Worm (Caenorhabditis elegans) whole organism, young adult: ENCODE data around the gene ifas-2.

Source experiments
- B0336.3 ChIP-seq: fragments of 200-800 bp; sonication (Bioruptor generic); IDR thresholded peaks from 2 replicates; pipeline ENCODE4 v1.3.6; 2022; ENCODE audit warnings: missing genetic modification characterization, missing compliant biosample characterization
- F10E7.11 ChIP-seq: sonication (generic microtip); optimal IDR thresholded peaks from 2 replicates; lab custom pipeline; 2017; ENCODE audit warnings: mild to moderate bottlenecking, missing genetic modification characterization, moderate library complexity, missing compliant biosample characterization
- F22D6.2 ChIP-seq: sonication (generic microtip); optimal IDR thresholded peaks from 2 replicates; lab custom pipeline; 2016; ENCODE audit warnings: mild to moderate bottlenecking, missing genetic modification characterization, missing compliant biosample characterization
- F49E8.2 ChIP-seq: sonication (generic microtip); optimal IDR thresholded peaks from 3 replicates; lab custom pipeline; 2017; ENCODE audit warnings: missing genetic modification characterization, mild to moderate bottlenecking, missing compliant biosample characterization, antibody characterized with exemption, moderate library complexity; ENCODE audit not compliant: insufficient read depth
- F55B11.4 ChIP-seq: sonication (generic microtip); optimal IDR thresholded peaks from 2 replicates; lab custom pipeline; 2016; ENCODE audit warnings: missing compliant biosample characterization, missing genetic modification characterization, borderline replicate concordance; ENCODE audit not compliant: insufficient read depth
- K12H6.12 ChIP-seq: fragments of 200-800 bp; sonication (Bioruptor generic); optimal IDR thresholded peaks from 2 replicates; lab custom pipeline; 2018; ENCODE audit warnings: mild to moderate bottlenecking, missing genetic modification characterization, missing compliant biosample characterization
- Y53G8AR.9 ChIP-seq: fragments of 200-800 bp; sonication (Bioruptor generic); conservative IDR thresholded peaks from 2 replicates; pipeline ENCODE4 v1.3.6; 2022; ENCODE audit warnings: missing genetic modification reagents, missing genetic modification characterization, missing compliant biosample characterization
- Y79H2A.3 ChIP-seq: fragments of 200-800 bp; sonication (Bioruptor generic); conservative IDR thresholded peaks from 2 replicates; pipeline ENCODE4 v1.3.6; 2022; ENCODE audit warnings: missing genetic modification reagents, missing genetic modification characterization, missing compliant biosample characterization
- aptf-3 ChIP-seq: fragments of 200-800 bp; sonication (Bioruptor generic); IDR thresholded peaks from 2 replicates; pipeline ENCODE4 v1.3.6; 2022; ENCODE audit warnings: missing genetic modification characterization, missing compliant biosample characterization
- athp-1 ChIP-seq: sonication (generic microtip); optimal IDR thresholded peaks from 2 replicates; lab custom pipeline; 2017; ENCODE audit warnings: mild to moderate bottlenecking, missing genetic modification characterization, missing compliant biosample characterization
- cebp-2 ChIP-seq: fragments of 200-800 bp; sonication (Bioruptor generic); IDR thresholded peaks from 2 replicates; pipeline ENCODE4 v1.3.6; 2022; ENCODE audit warnings: missing genetic modification characterization, missing compliant biosample characterization
- hlh-12 ChIP-seq: sonication (generic microtip); optimal IDR thresholded peaks from 2 replicates; lab custom pipeline; 2016; ENCODE audit warnings: missing genetic modification characterization, missing compliant biosample characterization
- hlh-26 ChIP-seq: fragments of 200-800 bp; sonication (Bioruptor generic); conservative IDR thresholded peaks from 2 replicates; pipeline ENCODE4 v1.3.6; 2022; ENCODE audit warnings: missing genetic modification reagents, missing genetic modification characterization, missing compliant biosample characterization
- hsf-1 ChIP-seq: fragments of 200-800 bp; sonication (Bioruptor generic); IDR thresholded peaks from 2 replicates; pipeline ENCODE4 v1.3.6; 2022; ENCODE audit warnings: missing genetic modification reagents, missing genetic modification characterization, missing compliant biosample characterization
- lin-40 ChIP-seq: sonication (generic microtip); optimal IDR thresholded peaks from 2 replicates; lab custom pipeline; 2016; ENCODE audit warnings: missing genetic modification characterization, mild to moderate bottlenecking, missing compliant biosample characterization, missing genotype, missing genetic modification reagents
- madf-6 ChIP-seq: fragments of 200-800 bp; sonication (Bioruptor generic); IDR thresholded peaks from 2 replicates; pipeline ENCODE4 v1.3.6; 2022; ENCODE audit warnings: missing genetic modification reagents, missing genetic modification characterization, missing compliant biosample characterization
- madf-8 ChIP-seq: fragments of 200-800 bp; sonication (Bioruptor generic); conservative IDR thresholded peaks from 2 replicates; pipeline ENCODE4 v1.3.6; 2022; ENCODE audit warnings: missing genetic modification reagents, missing genetic modification characterization, missing compliant biosample characterization
- nfyb-1 ChIP-seq: fragments of 200-800 bp; sonication (Bioruptor generic); IDR thresholded peaks from 2 replicates; pipeline ENCODE4 v1.3.6; 2022; ENCODE audit warnings: missing genetic modification reagents, missing genetic modification characterization, missing compliant biosample characterization
- nhr-120 ChIP-seq: fragments of 200-800 bp; sonication (Bioruptor generic); IDR thresholded peaks from 2 replicates; pipeline ENCODE4 v1.3.6; 2022; ENCODE audit warnings: missing genetic modification characterization, missing compliant biosample characterization
- nhr-80 ChIP-seq: sonication (generic microtip); optimal IDR thresholded peaks from 2 replicates; lab custom pipeline; 2016; ENCODE audit warnings: missing genetic modification characterization, missing compliant biosample characterization
- pbrm-1 ChIP-seq: fragments of 200-800 bp; sonication (Bioruptor generic); IDR thresholded peaks from 2 replicates; pipeline ENCODE4 v1.3.6; 2022; ENCODE audit warnings: missing genetic modification reagents, missing genetic modification characterization, missing compliant biosample characterization
- pha-4 ChIP-seq: fragments of 150-350 bp; sonication (generic microtip); optimal IDR thresholded peaks from 2 replicates; lab custom pipeline; 2014; ENCODE audit warnings: missing biosample characterization, missing genetic modification reagents, missing genetic modification characterization
- rec-8 ChIP-seq, 2 experiments: sonication (generic microtip); optimal IDR thresholded peaks; 2 replicates each; lab custom pipeline; 2016; ENCODE audit warnings: mild to moderate bottlenecking in 2 of 2, missing genetic modification characterization in 2 of 2, missing genetic modification reagents in 2 of 2, missing genotype in 2 of 2, missing biosample characterization in 1 of 2, missing compliant biosample characterization in 1 of 2, moderate library complexity in 1 of 2
- snpc-3.4 ChIP-seq: sonication (generic microtip); optimal IDR thresholded peaks from 2 replicates; lab custom pipeline; 2017; ENCODE audit warnings: missing genetic modification characterization, mild to moderate bottlenecking, missing compliant biosample characterization, antibody characterized with exemption, moderate library complexity, missing genotype, missing genetic modification reagents
- snpc-4 ChIP-seq, 5 experiments: fragments of 150-350 bp in 1 of 5; sonication (generic microtip) in 4 of 5; optimal IDR thresholded peaks; 2 replicates each; lab custom pipeline; 2014 to 2018; ENCODE audit warnings: missing genetic modification characterization in 5 of 5, missing biosample characterization in 3 of 5, antibody characterized with exemption in 2 of 5, mild to moderate bottlenecking in 2 of 5, missing compliant biosample characterization in 2 of 5, missing genotype in 2 of 5, moderate library complexity in 2 of 5, missing genetic modification reagents in 1 of 5
- tbp1 ChIP-seq: fragments of 200-800 bp; sonication (Bioruptor generic); optimal IDR thresholded peaks from 2 replicates; lab custom pipeline; 2018; ENCODE audit warnings: mild to moderate bottlenecking, missing genetic modification characterization, missing compliant biosample characterization
- zfh-2 ChIP-seq: fragments of 200-800 bp; sonication (Bioruptor generic); conservative IDR thresholded peaks from 2 replicates; pipeline ENCODE4 v1.3.6; 2022; ENCODE audit warnings: missing genetic modification reagents, missing genetic modification characterization, missing compliant biosample characterization
- zim-3 ChIP-seq: sonication (generic microtip); optimal IDR thresholded peaks from 2 replicates; lab custom pipeline; 2017; ENCODE audit warnings: mild to moderate bottlenecking, missing genetic modification characterization, moderate library complexity, missing compliant biosample characterization
- ztf-22 ChIP-seq: fragments of 200-800 bp; sonication (Bioruptor generic); optimal IDR thresholded peaks from 2 replicates; lab custom pipeline; 2018; ENCODE audit warnings: mild to moderate bottlenecking, missing genetic modification characterization, moderate library complexity, missing compliant biosample characterization
- ztf-26 ChIP-seq: sonication (generic microtip); optimal IDR thresholded peaks from 2 replicates; lab custom pipeline; 2017; ENCODE audit warnings: missing genetic modification characterization, missing compliant biosample characterization
- ztf-28 ChIP-seq: fragments of 200-800 bp; sonication (Bioruptor generic); IDR thresholded peaks from 2 replicates; pipeline ENCODE4 v1.3.6; 2022; ENCODE audit warnings: missing genetic modification reagents, missing genetic modification characterization, missing compliant biosample characterization

The ifas-2 gene

ce11 chrV:16842941-16843340 is 45.7 kb downstream of the ifas-2 start, which contains the start of gene clec-25:
Gene clec-25, plus strand, starts transcription at chrV:16843241.
- no peak for TF ChIP-seq madf-8 (GFP tag; lab: Robert Waterston, UW)
- TF ChIP-seq nhr-120 (GFP tag; lab: Robert Waterston, UW): no peak
- TF ChIP-seq B0336.3 (GFP tag; lab: Robert Waterston, UW): no peak
- no peak for TF ChIP-seq rec-8 (tag; optimal IDR thresholded peaks at IDR 0.05; lab: Kevin White, UChicago)
- TF ChIP-seq zim-3: no peak
- TF ChIP-seq ztf-22 (GFP tag; lab: Kevin White, UChicago): no peak

ce11 chrV:16840961-16841360 is 47.7 kb downstream of the ifas-2 start, which contains the start of gene clec-40:
Gene clec-40, minus strand, starts transcription at chrV:16841061.
- TF ChIP-seq pha-4 (tag; lab: Kevin White, UChicago) (no peak), cebp-2 (no peak), Y53G8AR.9 (GFP tag; lab: Robert Waterston, UW) (no peak), madf-6 (GFP tag; lab: Robert Waterston, UW) (no peak), nfyb-1 (GFP tag; lab: Robert Waterston, UW) (no peak), ztf-28 (GFP tag; lab: Robert Waterston, UW) (no peak), F10E7.11 (tag; lab: Kevin White, UChicago) (no peak), tbp1 (GFP tag; lab: Kevin White, UChicago) (no peak), aptf-3 (GFP tag; lab: Robert Waterston, UW) (no peak), snpc-3.4 (no peak), hsf-1 (GFP tag; lab: Robert Waterston, UW) (no peak), F55B11.4 (tag; lab: Kevin White, UChicago) (no peak), K12H6.12 (no peak)

ce11 chrV:16840283-16840682 is 48.4 kb downstream of the ifas-2 start:
- TF ChIP-seq hlh-12 (no peak), athp-1 (tag; lab: Kevin White, UChicago) (no peak), B0336.3 (GFP tag; lab: Robert Waterston, UW) (no peak), ztf-26 (tag; lab: Kevin White, UChicago) (no peak), F22D6.2 (tag; lab: Kevin White, UChicago) (no peak), nhr-80 (peak; percentile 72), aptf-3 (GFP tag; lab: Robert Waterston, UW) (no peak)

- TF ChIP-seq snpc-4 (GFP tag; optimal IDR thresholded peaks at IDR 0.05; lab: Kevin White, UChicago) (no peak), snpc-4 (tag; optimal IDR thresholded peaks at IDR 0.05; lab: Kevin White, UChicago) (peak in 2 of 4 experiments; percentile 47 to 75), F49E8.2 (tag; lab: Kevin White, UChicago) (no peak), nfyb-1 (GFP tag; lab: Robert Waterston, UW) (0 out of 2 replicates have a peak, but pooled peaks have one; percentile 39), Y79H2A.3 (no peak), pbrm-1 (no peak), zfh-2 (GFP tag; lab: Robert Waterston, UW) (peak; percentile 68), hlh-26 (GFP tag; lab: Robert Waterston, UW) (no peak), lin-40 (tag; lab: Kevin White, UChicago) (no peak)
These were observed 50.3 kb downstream of the ifas-2 start for ce11 chrV:16838435-16838834.
